Fruit fly (Drosophila melanogaster) whole organism, prepupa: ENCODE measurements around the gene CG43338.
A peak's percentile ranks its signal among the peaks of the same experiment; 100 is the strongest.

ENCODE experiments used
- CG11762 ChIP-seq: fragments of 200-800 bp; sonication (Bioruptor generic); optimal IDR thresholded peaks from 3 replicates; lab custom pipeline; 2016; ENCODE audit warnings: missing biosample characterization, missing genetic modification characterization; ENCODE audit not compliant: insufficient read depth
- CG34406 ChIP-seq: fragments of 200-800 bp; sonication (Bioruptor generic); optimal IDR thresholded peaks from 3 replicates; lab custom pipeline; 2016; ENCODE audit warnings: missing biosample characterization, missing genetic modification characterization
- CG6854 ChIP-seq: fragments of 200-800 bp; sonication (Bioruptor generic); optimal IDR thresholded peaks from 2 replicates; lab custom pipeline; 2017; ENCODE audit warnings: missing biosample characterization, mild to moderate bottlenecking, missing genetic modification characterization
- Ets96B ChIP-seq: fragments of 200-800 bp; optimal IDR thresholded peaks from 2 replicates; lab custom pipeline; 2019; ENCODE audit warnings: missing biosample characterization, mild to moderate bottlenecking, missing genetic modification characterization, moderate library complexity
- Hr38 ChIP-seq: sonication (Bioruptor generic); optimal IDR thresholded peaks from 2 replicates; lab custom pipeline; 2016; ENCODE audit warnings: missing biosample characterization, missing genetic modification characterization
- Hr4 ChIP-seq: fragments of 200-800 bp; sonication (Bioruptor generic); optimal IDR thresholded peaks from 3 replicates; lab custom pipeline; 2016; ENCODE audit warnings: missing biosample characterization, missing genetic modification characterization
- Lpt ChIP-seq: fragments of 200-800 bp; sonication (Bioruptor generic); optimal IDR thresholded peaks from 3 replicates; lab custom pipeline; 2016; ENCODE audit warnings: missing biosample characterization, missing genetic modification characterization
- dac ChIP-seq: fragments of 200-800 bp; sonication (Bioruptor generic); optimal IDR thresholded peaks from 2 replicates; lab custom pipeline; 2017; ENCODE audit warnings: missing biosample characterization, mild to moderate bottlenecking, missing genetic modification characterization
- esn ChIP-seq: fragments of 200-800 bp; sonication (Bioruptor generic); optimal IDR thresholded peaks from 2 replicates; lab custom pipeline; 2016; ENCODE audit warnings: missing biosample characterization, mild to moderate bottlenecking, missing genetic modification characterization, moderate library complexity
- fkh ChIP-seq: fragments of 200-800 bp; sonication (Bioruptor generic); optimal IDR thresholded peaks from 3 replicates; lab custom pipeline; 2017; ENCODE audit warnings: missing biosample characterization, mild to moderate bottlenecking, missing genetic modification characterization, moderate library complexity
- lz ChIP-seq: fragments of 200-800 bp; sonication (Bioruptor generic); optimal IDR thresholded peaks from 3 replicates; lab custom pipeline; 2016; ENCODE audit warnings: missing biosample characterization, missing genetic modification characterization
- pdm3 ChIP-seq: fragments of 200-800 bp; sonication (Bioruptor generic); optimal IDR thresholded peaks from 3 replicates; lab custom pipeline; 2016; ENCODE audit warnings: missing biosample characterization, missing genetic modification characterization
- svp ChIP-seq: fragments of 200-800 bp; sonication (Bioruptor generic); peaks from one replicate; lab custom pipeline; 2016; ENCODE audit warnings: missing biosample characterization, missing genetic modification characterization

- TF ChIP-seq CG34406 (GFP tag; lab: Kevin White, UChicago) (peak; percentile 84), CG6854 (GFP tag; lab: Kevin White, UChicago) (peak; percentile 10), pdm3 (GFP tag; lab: Kevin White, UChicago) (no peak), Hr4 (peak; percentile 82), esn (GFP tag; lab: Kevin White, UChicago) (peak; percentile 78), svp (GFP tag; lab: Kevin White, UChicago) (peak; percentile 81), fkh (GFP tag; lab: Kevin White, UChicago) (peak; percentile 91), dac (GFP tag; lab: Kevin White, UChicago) (peak; percentile 73), lz (GFP tag; lab: Kevin White, UChicago) (peak; percentile 68), Lpt (peak; percentile 75), CG11762 (GFP tag; lab: Kevin White, UChicago) (peak; percentile 40), Ets96B (tag; lab: Kevin White, UChicago) (peak; percentile 87), Hr38 (GFP tag; lab: Kevin White, UChicago) (no peak)
Observed at dm6 chr2L:18702721-18703488, 31.9 kb upstream of the CG43338 start, which contains the start of the genes CG10376 and CG10343.
